Worm (Caenorhabditis elegans) whole organism, young adult: ENCODE results near the gene F25A2.1.

Experiments
- B0035.1 ChIP-seq: sonication (generic microtip); optimal IDR thresholded peaks from 2 replicates; lab custom pipeline; 2016; ENCODE audit warnings: missing genetic modification characterization, mild to moderate bottlenecking, missing compliant biosample characterization, missing genotype, missing genetic modification reagents
- D2030.7 ChIP-seq: fragments of 200-800 bp; sonication (Bioruptor generic); IDR thresholded peaks from 2 replicates; pipeline ENCODE4 v1.3.6; 2022; ENCODE audit warnings: missing genetic modification reagents, missing genetic modification characterization, missing compliant biosample characterization
- F22D6.2 ChIP-seq: sonication (generic microtip); optimal IDR thresholded peaks from 2 replicates; lab custom pipeline; 2016; ENCODE audit warnings: mild to moderate bottlenecking, missing genetic modification characterization, missing compliant biosample characterization
- F55B11.4 ChIP-seq: sonication (generic microtip); optimal IDR thresholded peaks from 2 replicates; lab custom pipeline; 2016; ENCODE audit warnings: missing compliant biosample characterization, missing genetic modification characterization, borderline replicate concordance; ENCODE audit not compliant: insufficient read depth
- F57A8.1 ChIP-seq: fragments of 200-800 bp; sonication (Bioruptor generic); optimal IDR thresholded peaks from 2 replicates; lab custom pipeline; 2018; ENCODE audit warnings: mild to moderate bottlenecking, missing genetic modification characterization, moderate library complexity, missing compliant biosample characterization
- Y53F4B.3 ChIP-seq: fragments of 200-800 bp; sonication (Bioruptor generic); IDR thresholded peaks from 2 replicates; pipeline ENCODE4 v1.3.6; 2022; ENCODE audit warnings: missing genetic modification reagents, missing genetic modification characterization, missing compliant biosample characterization
- Y67H2A.10 ChIP-seq: fragments of 200-800 bp; sonication (Bioruptor generic); conservative IDR thresholded peaks from 2 replicates; pipeline ENCODE4 v1.3.6; 2022; ENCODE audit warnings: missing genetic modification reagents, missing genetic modification characterization, missing compliant biosample characterization
- akir-1 ChIP-seq: fragments of 200-800 bp; sonication (Bioruptor generic); optimal IDR thresholded peaks from 2 replicates; lab custom pipeline; 2018; ENCODE audit warnings: mild to moderate bottlenecking, missing genetic modification characterization, moderate library complexity, missing compliant biosample characterization
- atf-7 ChIP-seq: sonication (generic microtip); optimal IDR thresholded peaks from 2 replicates; lab custom pipeline; 2017; ENCODE audit warnings: mild to moderate bottlenecking, missing genetic modification characterization, missing compliant biosample characterization
- attf-3 ChIP-seq: fragments of 200-800 bp; sonication (Bioruptor generic); conservative IDR thresholded peaks from 2 replicates; pipeline ENCODE4 v1.3.6; 2022; ENCODE audit warnings: missing genetic modification reagents, missing genetic modification characterization, missing compliant biosample characterization
- attf-5 ChIP-seq: fragments of 200-800 bp; sonication (Bioruptor generic); optimal IDR thresholded peaks from 2 replicates; lab custom pipeline; 2018; ENCODE audit warnings: mild to moderate bottlenecking, missing genetic modification characterization, missing compliant biosample characterization
- bed-1 ChIP-seq: fragments of 200-800 bp; sonication (Bioruptor generic); IDR thresholded peaks from 2 replicates; pipeline ENCODE4 v1.3.6; 2022; ENCODE audit warnings: missing genetic modification reagents, missing genetic modification characterization, missing compliant biosample characterization
- cebp-2 ChIP-seq: fragments of 200-800 bp; sonication (Bioruptor generic); IDR thresholded peaks from 2 replicates; pipeline ENCODE4 v1.3.6; 2022; ENCODE audit warnings: missing genetic modification characterization, missing compliant biosample characterization
- ceh-91 ChIP-seq: fragments of 200-800 bp; sonication (Bioruptor generic); IDR thresholded peaks from 2 replicates; pipeline ENCODE4 v1.3.6; 2022; ENCODE audit warnings: missing genetic modification reagents, missing genetic modification characterization, missing compliant biosample characterization
- die-1 ChIP-seq: sonication (generic microtip); optimal IDR thresholded peaks from 2 replicates; lab custom pipeline; 2016; ENCODE audit warnings: missing genotype, mild to moderate bottlenecking, missing genetic modification characterization, missing compliant biosample characterization
- dox-1 ChIP-seq: fragments of 200-800 bp; sonication (Bioruptor generic); IDR thresholded peaks from 2 replicates; pipeline ENCODE4 v1.3.6; 2022; ENCODE audit warnings: missing genetic modification reagents, missing genetic modification characterization, missing compliant biosample characterization
- dpl-1 ChIP-seq: fragments of 150-350 bp; optimal IDR thresholded peaks from 2 replicates; lab custom pipeline; 2014; ENCODE audit warnings: missing biosample characterization, missing genetic modification reagents, missing genetic modification characterization
- ekl-4 ChIP-seq: fragments of 200-800 bp; sonication (Bioruptor generic); IDR thresholded peaks from 2 replicates; pipeline ENCODE4 v1.3.6; 2022; ENCODE audit warnings: missing genetic modification reagents, missing genetic modification characterization, missing compliant biosample characterization
- ets-4 ChIP-seq: fragments of 200-800 bp; sonication (Bioruptor generic); optimal IDR thresholded peaks from 2 replicates; lab custom pipeline; 2018; ENCODE audit warnings: mild to moderate bottlenecking, missing genetic modification characterization, missing compliant biosample characterization
- hrde-1 ChIP-seq: sonication (generic microtip); optimal IDR thresholded peaks from 2 replicates; lab custom pipeline; 2016; ENCODE audit warnings: missing genetic modification characterization, mild to moderate bottlenecking, missing compliant biosample characterization, moderate library complexity, missing genotype, missing genetic modification reagents, borderline replicate concordance
- hsf-1 ChIP-seq: fragments of 200-800 bp; sonication (Bioruptor generic); IDR thresholded peaks from 2 replicates; pipeline ENCODE4 v1.3.6; 2022; ENCODE audit warnings: missing genetic modification reagents, missing genetic modification characterization, missing compliant biosample characterization
- lin-54 ChIP-seq: fragments of 200-800 bp; sonication (Bioruptor generic); optimal IDR thresholded peaks from 2 replicates; lab custom pipeline; 2018; ENCODE audit warnings: mild to moderate bottlenecking, missing genetic modification characterization, missing compliant biosample characterization
- madf-3 ChIP-seq: fragments of 200-800 bp; sonication (Bioruptor generic); IDR thresholded peaks from 2 replicates; pipeline ENCODE4 v1.3.6; 2022; ENCODE audit warnings: missing genetic modification reagents, missing genetic modification characterization, missing compliant biosample characterization
- madf-8 ChIP-seq: fragments of 200-800 bp; sonication (Bioruptor generic); conservative IDR thresholded peaks from 2 replicates; pipeline ENCODE4 v1.3.6; 2022; ENCODE audit warnings: missing genetic modification reagents, missing genetic modification characterization, missing compliant biosample characterization
- mxl-1 ChIP-seq: sonication (generic microtip); optimal IDR thresholded peaks from 2 replicates; lab custom pipeline; 2016; ENCODE audit warnings: missing genetic modification characterization, missing compliant biosample characterization
- nhr-80 ChIP-seq: sonication (generic microtip); optimal IDR thresholded peaks from 2 replicates; lab custom pipeline; 2016; ENCODE audit warnings: missing genetic modification characterization, missing compliant biosample characterization
- pha-4 ChIP-seq: fragments of 150-350 bp; sonication (generic microtip); optimal IDR thresholded peaks from 2 replicates; lab custom pipeline; 2014; ENCODE audit warnings: missing biosample characterization, missing genetic modification reagents, missing genetic modification characterization
- rec-8 ChIP-seq, 2 experiments: sonication (generic microtip); optimal IDR thresholded peaks; 2 replicates each; lab custom pipeline; 2016; ENCODE audit warnings: mild to moderate bottlenecking in 2 of 2, missing genetic modification characterization in 2 of 2, missing genetic modification reagents in 2 of 2, missing genotype in 2 of 2, missing biosample characterization in 1 of 2, missing compliant biosample characterization in 1 of 2, moderate library complexity in 1 of 2
- snpc-3.4 ChIP-seq: sonication (generic microtip); optimal IDR thresholded peaks from 2 replicates; lab custom pipeline; 2017; ENCODE audit warnings: missing genetic modification characterization, mild to moderate bottlenecking, missing compliant biosample characterization, antibody characterized with exemption, moderate library complexity, missing genotype, missing genetic modification reagents
- snpc-4 ChIP-seq, 5 experiments: fragments of 150-350 bp in 1 of 5; sonication (generic microtip) in 4 of 5; optimal IDR thresholded peaks; 2 replicates each; lab custom pipeline; 2014 to 2018; ENCODE audit warnings: missing genetic modification characterization in 5 of 5, missing biosample characterization in 3 of 5, antibody characterized with exemption in 2 of 5, mild to moderate bottlenecking in 2 of 5, missing compliant biosample characterization in 2 of 5, missing genotype in 2 of 5, moderate library complexity in 2 of 5, missing genetic modification reagents in 1 of 5
- somi-1 ChIP-seq: fragments of 200-800 bp; sonication (Bioruptor generic); optimal IDR thresholded peaks from 2 replicates; lab custom pipeline; 2018; ENCODE audit warnings: mild to moderate bottlenecking, missing genetic modification characterization, missing compliant biosample characterization
- tbp1 ChIP-seq: fragments of 200-800 bp; sonication (Bioruptor generic); optimal IDR thresholded peaks from 2 replicates; lab custom pipeline; 2018; ENCODE audit warnings: mild to moderate bottlenecking, missing genetic modification characterization, missing compliant biosample characterization
- tlf-1 ChIP-seq: fragments of 200-800 bp; sonication (Bioruptor generic); optimal IDR thresholded peaks from 2 replicates; lab custom pipeline; 2018; ENCODE audit warnings: mild to moderate bottlenecking, missing genetic modification characterization, missing compliant biosample characterization
- xnd-1 ChIP-seq: sonication (generic microtip); optimal IDR thresholded peaks from 2 replicates; lab custom pipeline; 2016; ENCODE audit warnings: missing genotype, missing genetic modification reagents, missing genetic modification characterization, missing compliant biosample characterization
- zfh-2 ChIP-seq: fragments of 200-800 bp; sonication (Bioruptor generic); conservative IDR thresholded peaks from 2 replicates; pipeline ENCODE4 v1.3.6; 2022; ENCODE audit warnings: missing genetic modification reagents, missing genetic modification characterization, missing compliant biosample characterization
- zim-3 ChIP-seq: sonication (generic microtip); optimal IDR thresholded peaks from 2 replicates; lab custom pipeline; 2017; ENCODE audit warnings: mild to moderate bottlenecking, missing genetic modification characterization, moderate library complexity, missing compliant biosample characterization
- ztf-18 ChIP-seq: sonication (generic microtip); optimal IDR thresholded peaks from 2 replicates; lab custom pipeline; 2016; ENCODE audit warnings: missing genotype, mild to moderate bottlenecking, missing genetic modification characterization, missing compliant biosample characterization
- ztf-25 ChIP-seq: fragments of 200-800 bp; sonication (Bioruptor generic); IDR thresholded peaks from 2 replicates; pipeline ENCODE4 v1.3.6; 2022; ENCODE audit warnings: missing genetic modification reagents, missing genetic modification characterization, missing compliant biosample characterization

F25A2.1 gene

DNA sequence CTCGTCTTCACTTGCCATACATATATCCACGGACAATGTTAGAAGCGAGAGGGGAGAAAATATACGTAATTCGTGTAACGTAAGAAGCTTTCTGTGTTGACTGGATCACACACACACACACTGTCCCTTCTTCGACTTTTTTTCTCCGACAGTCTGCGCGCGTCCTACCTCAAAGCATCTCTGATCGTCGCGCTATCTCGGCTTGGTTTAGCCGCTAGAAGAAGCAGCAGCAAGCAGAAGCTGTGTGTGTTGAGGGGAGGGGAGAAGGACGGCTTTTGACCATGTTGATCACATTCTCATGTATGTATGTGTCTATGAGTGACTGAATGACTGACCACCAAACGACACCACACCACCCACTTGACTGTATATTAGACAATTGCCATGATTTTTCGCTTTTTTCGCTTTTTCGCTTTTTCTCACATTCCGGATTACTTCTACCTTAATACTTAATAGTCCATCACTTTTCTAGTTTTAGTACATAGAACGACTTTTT, 15.1 kb upstream of the F25A2.1 start, which contains the start of gene T21H3.5:
Gene T21H3.5 (minus strand): TSS at position 98 of the 496 bp plus-strand sequence.
- TF ChIP-seq tlf-1: no peak
- TF ChIP-seq zfh-2 (GFP tag; lab: Robert Waterston, UW): 0 out of 2 replicates have a peak, but pooled peaks have one; percentile 22

DNA sequence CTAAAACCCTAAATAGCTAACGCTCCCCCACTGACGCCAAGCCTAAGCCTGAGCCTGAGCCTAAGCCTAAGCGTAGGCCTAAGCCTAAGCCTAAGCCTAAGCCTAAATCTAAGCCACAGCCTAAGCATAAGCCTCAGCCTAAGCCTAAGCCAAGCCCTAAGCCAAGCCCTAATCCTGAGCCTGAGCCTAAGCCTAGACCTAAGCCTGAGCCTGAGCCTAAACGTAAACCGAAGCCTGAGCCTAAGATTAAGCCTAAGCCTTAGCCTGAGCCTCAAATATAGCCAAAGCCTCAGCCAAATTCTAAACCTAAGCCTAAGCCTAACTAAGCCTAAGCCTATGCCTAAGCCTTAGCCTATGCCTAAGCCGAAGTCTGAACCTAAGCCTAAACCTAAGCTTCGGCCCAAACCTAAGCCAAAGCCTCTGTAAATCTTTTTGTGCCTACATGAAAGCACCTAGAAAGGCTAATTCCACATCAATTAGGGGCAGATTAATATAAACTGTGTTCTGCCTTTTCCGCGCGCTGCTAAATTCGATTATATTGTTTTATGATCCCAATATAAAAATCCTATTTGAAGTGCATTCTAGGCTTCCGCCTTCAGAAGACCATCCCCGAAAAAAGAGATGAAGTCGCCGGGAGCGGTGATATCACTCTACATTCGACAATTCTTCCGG, 14.2 kb upstream of the F25A2.1 start, which contains the start of gene ptr-16:
Gene ptr-16 (plus strand): TSS at position 622 of the 672 bp plus-strand sequence.
- TF ChIP-seq F57A8.1 (GFP tag; lab: Kevin White, UChicago) (no peak), ekl-4 (GFP tag; lab: Robert Waterston, UW) (no peak), D2030.7 (GFP tag; lab: Robert Waterston, UW) (no peak), B0035.1 (no peak), cebp-2 (no peak), rec-8 (tag; optimal IDR thresholded peaks at IDR 0.05; lab: Kevin White, UChicago) (no peak), somi-1 (no peak), F22D6.2 (tag; lab: Kevin White, UChicago) (no peak), die-1 (tag; lab: Kevin White, UChicago) (no peak), Y53F4B.3 (no peak)

ce11 chrV:1170591-1170990, 8.8 kb upstream of the F25A2.1 start:
- TF ChIP-seq F55B11.4 (tag; lab: Kevin White, UChicago) (no peak), madf-3 (GFP tag; lab: Robert Waterston, UW) (0 out of 2 replicates have a peak, but pooled peaks have one; percentile 52)

ce11 chrV:1176277-1176839, 3.0 kb upstream of the F25A2.1 start, which contains the start of gene T21H3.1:
T21H3.1 (plus strand) TSS chrV:1176724.
- peak; percentile 75 for TF ChIP-seq nhr-80 (tag; lab: Kevin White, UChicago)
- TF ChIP-seq madf-8 (GFP tag; lab: Robert Waterston, UW): no peak
- peak; percentile 56 for TF ChIP-seq ets-4 (GFP tag; lab: Kevin White, UChicago)
- peak; percentile 89 for TF ChIP-seq atf-7 (tag; lab: Kevin White, UChicago)
- 0 out of 2 replicates have a peak, but pooled peaks have one; percentile 5 for TF ChIP-seq ztf-25 (GFP tag; lab: Robert Waterston, UW)
- no peak for TF ChIP-seq dpl-1 (GFP tag; lab: Kevin White, UChicago)

DNA sequence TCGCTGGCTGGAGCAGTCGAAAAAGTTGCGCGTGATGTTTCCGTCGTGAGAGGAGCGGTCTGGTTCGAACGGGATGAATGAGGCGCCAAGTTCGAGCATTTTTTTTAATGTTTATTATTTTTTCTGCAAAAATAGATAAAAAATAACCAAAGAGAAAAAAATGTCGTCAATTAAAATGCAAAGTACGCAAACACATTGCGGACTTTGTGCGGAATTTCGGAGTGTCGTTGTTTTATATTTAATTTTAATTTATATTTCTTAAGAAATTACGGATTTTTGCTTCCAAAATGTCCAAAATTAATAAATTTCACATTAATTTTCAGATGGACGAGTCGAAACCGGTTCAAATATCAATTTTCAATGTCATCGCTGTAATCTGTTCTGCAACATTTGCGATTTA, 16.6 kb downstream of the F25A2.1 start, which contains the start of the genes wrb-1 and Y50D4A.4:
Gene wrb-1 (plus strand): TSS at position 78 of the 400 bp plus-strand sequence.
Gene Y50D4A.4 (minus strand): TSS at position 133 of the 400 bp plus-strand sequence.
- no peak for TF ChIP-seq ztf-18 (tag; lab: Kevin White, UChicago)
- no peak for TF ChIP-seq hrde-1 (tag; lab: Kevin White, UChicago)
- peak; percentile 38 for TF ChIP-seq lin-54 (GFP tag; lab: Kevin White, UChicago)
- no peak for TF ChIP-seq bed-1 (GFP tag; lab: Robert Waterston, UW)
- no peak for TF ChIP-seq dox-1
- no peak for TF ChIP-seq hsf-1 (GFP tag; lab: Robert Waterston, UW)
- no peak for TF ChIP-seq tbp1
- TF ChIP-seq zim-3: no peak
- TF ChIP-seq attf-3: peak; percentile 94
- TF ChIP-seq ets-4 (GFP tag; lab: Kevin White, UChicago): no peak
- no peak for TF ChIP-seq Y53F4B.3
- peak; percentile 91 for TF ChIP-seq attf-5 (GFP tag; lab: Kevin White, UChicago)
- no peak for TF ChIP-seq mxl-1 (tag; lab: Kevin White, UChicago)
- TF ChIP-seq snpc-4 (GFP tag; optimal IDR thresholded peaks at IDR 0.05; lab: Kevin White, UChicago): no peak
- TF ChIP-seq snpc-4 (tag; optimal IDR thresholded peaks at IDR 0.05; lab: Kevin White, UChicago): peak in 1 of 4 experiments; percentile 64
- peak; percentile 12 for TF ChIP-seq snpc-3.4 (tag; lab: Kevin White, UChicago)
- no peak for TF ChIP-seq rec-8 (tag; optimal IDR thresholded peaks at IDR 0.05; lab: Kevin White, UChicago)
- TF ChIP-seq xnd-1 (tag; lab: Kevin White, UChicago): no peak
- no peak for TF ChIP-seq pha-4
- TF ChIP-seq Y67H2A.10 (GFP tag; lab: Robert Waterston, UW): no peak
- peak; percentile 40 for TF ChIP-seq dpl-1 (GFP tag; lab: Kevin White, UChicago)
- no peak for TF ChIP-seq ceh-91 (GFP tag; lab: Robert Waterston, UW)
- no peak for TF ChIP-seq F57A8.1 (GFP tag; lab: Kevin White, UChicago)
- TF ChIP-seq akir-1: no peak
